Worm (Caenorhabditis elegans) whole organism, L4/young adult: ENCODE data around the gene acdh-13.

Experiments used
- W03F9.2 ChIP-seq: fragments of 150-350 bp; optimal IDR thresholded peaks from 2 replicates; lab custom pipeline; 2014; ENCODE audit warnings: missing biosample characterization, missing genetic modification characterization
- dao-5 ChIP-seq: sonication (generic microtip); optimal IDR thresholded peaks from 2 replicates; lab custom pipeline; 2016; ENCODE audit warnings: missing genotype, missing genetic modification characterization, moderate library complexity, missing compliant biosample characterization
- him-1 ChIP-seq: sonication (generic microtip); optimal IDR thresholded peaks from 2 replicates; lab custom pipeline; 2016; ENCODE audit warnings: missing genotype, missing genetic modification reagents, missing genetic modification characterization, missing compliant biosample characterization

DNA sequence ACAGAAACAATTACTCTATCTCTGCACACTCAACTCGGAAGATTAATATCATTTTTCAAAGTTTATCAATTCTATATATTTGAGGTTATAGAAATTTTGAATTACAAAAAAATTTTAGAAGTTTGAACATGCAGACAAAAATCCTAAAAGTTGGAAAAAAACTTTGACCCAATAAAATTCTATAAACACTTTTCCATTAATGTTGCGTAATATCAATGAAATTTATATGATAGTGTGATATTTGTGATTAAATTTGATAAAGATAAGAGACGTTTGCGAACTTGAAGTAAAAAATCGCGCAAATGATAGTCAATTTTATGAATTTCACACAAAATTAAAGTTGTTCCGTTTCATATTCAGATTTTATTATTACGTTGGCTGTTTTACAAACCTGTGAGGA is 44.5 kb downstream of the acdh-13 start:
- TF ChIP-seq him-1 (no peak), W03F9.2 (tag; lab: Kevin White, UChicago) (no peak), dao-5 (tag; lab: Kevin White, UChicago) (no peak)
